Worm (Caenorhabditis elegans) whole organism, midembryonic: Measurements from ENCODE around the gene srv-32.

Source experiments
- T22C8.4 ChIP-seq: fragments of 200-800 bp; sonication (Bioruptor generic); IDR thresholded peaks from 2 replicates; pipeline ENCODE4 v1.3.6; 2022; ENCODE audit warnings: missing genetic modification characterization, missing compliant biosample characterization
- cog-1 ChIP-seq: sonication (generic microtip); optimal IDR thresholded peaks from 2 replicates; lab custom pipeline; 2016; ENCODE audit warnings: missing genetic modification characterization, missing compliant biosample characterization
- flt-1 ChIP-seq: fragments of 200-800 bp; sonication (Bioruptor generic); IDR thresholded peaks from 2 replicates; pipeline ENCODE4 v1.3.6; 2022; ENCODE audit warnings: missing genetic modification characterization, missing compliant biosample characterization
- klf-2 ChIP-seq: fragments of 200-800 bp; sonication (Bioruptor generic); conservative IDR thresholded peaks from 2 replicates; pipeline ENCODE4 v1.3.6; 2022; ENCODE audit warnings: missing genetic modification reagents, missing genetic modification characterization, missing compliant biosample characterization
- med-1 ChIP-seq: sonication (generic microtip); optimal IDR thresholded peaks from 2 replicates; lab custom pipeline; 2017; ENCODE audit warnings: missing genetic modification characterization, mild to moderate bottlenecking, missing compliant biosample characterization, antibody characterized with exemption, missing genetic modification reagents; ENCODE audit not compliant: insufficient read depth
- ref-1 ChIP-seq: fragments of 200-800 bp; sonication (Bioruptor generic); conservative IDR thresholded peaks from 2 replicates; pipeline ENCODE4 v1.3.6; 2022; ENCODE audit warnings: missing genetic modification reagents, missing genetic modification characterization, missing compliant biosample characterization
- tab-1 ChIP-seq: fragments of 200-800 bp; sonication (Bioruptor generic); IDR thresholded peaks from 2 replicates; pipeline ENCODE4 v1.3.6; 2022; ENCODE audit warnings: missing genetic modification characterization, missing compliant biosample characterization
- ztf-23 ChIP-seq: fragments of 200-800 bp; sonication (Bioruptor generic); IDR thresholded peaks from 2 replicates; pipeline ENCODE4 v1.3.6; 2022; ENCODE audit warnings: missing genetic modification reagents, missing genetic modification characterization, missing compliant biosample characterization
- ztf-29 ChIP-seq: fragments of 200-800 bp; sonication (Bioruptor generic); IDR thresholded peaks from 2 replicates; pipeline ENCODE4 v1.3.6; 2022; ENCODE audit warnings: missing genetic modification reagents, missing genetic modification characterization, missing compliant biosample characterization

DNA sequence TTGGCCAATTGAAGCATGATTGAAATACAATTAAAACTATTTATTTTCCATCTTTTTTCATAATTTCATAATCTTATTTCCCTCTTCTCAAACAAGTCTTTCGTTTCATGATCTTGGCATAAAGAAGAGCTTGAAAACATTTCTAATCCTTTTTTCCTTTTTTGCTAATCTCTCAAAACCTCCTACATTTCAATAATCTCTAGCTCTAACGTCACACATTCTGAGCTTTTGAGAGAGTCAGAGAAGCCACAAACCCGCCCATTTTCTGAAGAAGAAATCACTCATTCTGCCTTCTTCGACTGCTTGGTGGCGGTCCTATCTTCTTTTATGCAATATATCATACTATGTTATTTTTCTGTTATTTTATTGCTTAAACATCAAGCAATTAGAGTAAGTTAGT lies 32.5 kb downstream of the srv-32 start, which contains the start of gene F58F9.1:
- TF ChIP-seq ztf-23 (GFP tag; lab: Robert Waterston, UW) (no peak), ztf-29 (GFP tag; lab: Robert Waterston, UW) (no peak), flt-1 (no peak), med-1 (GFP tag; lab: Kevin White, UChicago) (no peak), cog-1 (tag; lab: Kevin White, UChicago) (no peak), ref-1 (no peak), T22C8.4 (GFP tag; lab: Robert Waterston, UW) (no peak), tab-1 (GFP tag; lab: Robert Waterston, UW) (no peak), klf-2 (GFP tag; lab: Robert Waterston, UW) (no peak)
